Worm (Caenorhabditis elegans): ENCODE data around the gene F26A1.1.

- TF ChIP-seq pha-4 (tag; optimal IDR thresholded peaks at IDR 0.05) (no peak), elt-3 (tag; optimal IDR thresholded peaks at IDR 0.05) (no peak), elt-2 (tag; optimal IDR thresholded peaks at IDR 0.05) (no peak), nhr-77 (tag; optimal IDR thresholded peaks at IDR 0.05) (no peak), elt-1 (tag; optimal IDR thresholded peaks at IDR 0.05) (no peak), fos-1 (tag; optimal IDR thresholded peaks at IDR 0.05) (no peak), unc-62 (GFP tag; optimal IDR thresholded peaks at IDR 0.05) (no peak), nhr-76 (tag; optimal IDR thresholded peaks at IDR 0.05) (no peak), mml-1 (tag; optimal IDR thresholded peaks at IDR 0.05) (no peak)
Observed at ce11 chrIII:4866762-4867161, 16.5 kb downstream of the F26A1.1 start, which contains the start of gene C35D10.17.
